Fruit fly (Drosophila melanogaster) whole organism, wandering third instar larva: Measurements from ENCODE around the gene NK7.1.

Experiments used
- CG32264 ChIP-seq: fragments of 200-800 bp; sonication (Bioruptor generic); optimal IDR thresholded peaks from 2 replicates; lab custom pipeline; 2016; ENCODE audit warnings: missing biosample characterization, missing genetic modification characterization
- CG9705 ChIP-seq: fragments of 200-800 bp; sonication (Bioruptor generic); optimal IDR thresholded peaks from 2 replicates; lab custom pipeline; 2018; ENCODE audit warnings: missing biosample characterization, mild to moderate bottlenecking, missing genetic modification characterization
- Dfd ChIP-seq: fragments of >200 bp; optimal IDR thresholded peaks from 2 replicates; lab custom pipeline; 2017; ENCODE audit warnings: missing biosample characterization, missing genetic modification characterization
- Dif ChIP-seq: fragments of 200-275, 200-300 bp; sonication (Bioruptor generic); optimal IDR thresholded peaks from 2 replicates; lab custom pipeline; 2018; ENCODE audit warnings: missing biosample characterization, missing genetic modification characterization; ENCODE audit not compliant: partially characterized antibody
- Hr78 ChIP-seq: fragments of >200 bp; optimal IDR thresholded peaks from 2 replicates; lab custom pipeline; 2017; ENCODE audit warnings: missing biosample characterization, missing genetic modification characterization
- Sp1 ChIP-seq: fragments of 200-800 bp; sonication (Bioruptor generic); optimal IDR thresholded peaks from 3 replicates; lab custom pipeline; 2019; ENCODE audit warnings: missing biosample characterization, mild to moderate bottlenecking, missing genetic modification characterization, moderate library complexity
- Vsx2 ChIP-seq: fragments of 200-300, 225-300 bp; sonication (Bioruptor generic); optimal IDR thresholded peaks from 2 replicates; lab custom pipeline; 2018; ENCODE audit warnings: missing biosample characterization, missing genetic modification characterization; ENCODE audit not compliant: partially characterized antibody
- jim ChIP-seq: fragments of 175-275, 200-325 bp; sonication (Bioruptor generic); optimal IDR thresholded peaks from 2 replicates; lab custom pipeline; 2016; ENCODE audit warnings: missing biosample characterization, mild to moderate bottlenecking, missing genetic modification characterization
- pan ChIP-seq: fragments of >200 bp; optimal IDR thresholded peaks from 2 replicates; lab custom pipeline; 2017
- psq ChIP-seq: fragments of 200-800 bp; sonication (Bioruptor generic); optimal IDR thresholded peaks from 3 replicates; lab custom pipeline; 2017; ENCODE audit warnings: missing biosample characterization, mild to moderate bottlenecking, missing genetic modification characterization, moderate library complexity

DNA sequence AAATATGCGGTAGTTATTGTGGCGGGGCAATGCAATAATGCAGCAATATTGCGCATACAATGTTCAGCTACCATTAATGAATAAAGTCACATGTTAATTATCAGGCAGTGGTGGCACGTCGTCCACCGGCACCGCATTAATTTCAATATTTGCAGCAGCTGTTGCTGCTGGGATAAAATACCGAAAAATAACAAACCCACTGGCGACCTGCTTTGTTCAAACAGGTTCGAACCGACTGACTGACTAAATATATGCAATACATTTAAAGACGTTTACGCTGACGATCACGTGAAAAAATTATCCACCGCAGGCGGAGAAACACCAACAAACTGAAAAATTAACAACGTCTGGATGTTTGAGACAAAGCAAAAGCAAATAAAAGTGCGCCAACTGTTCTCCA, 75.3 kb downstream of the NK7.1 start:
- TF ChIP-seq jim (GFP tag; lab: Kevin White, UChicago) (no peak), Sp1 (GFP tag; lab: Kevin White, UChicago) (no peak), Dif (GFP tag; lab: Kevin White, UChicago) (no peak), CG32264 (GFP tag; lab: Kevin White, UChicago) (no peak), pan (no peak), psq (GFP tag; lab: Kevin White, UChicago) (no peak), Dfd (no peak), Vsx2 (no peak), Hr78 (GFP tag; lab: Kevin White, UChicago) (no peak), CG9705 (GFP tag; lab: Kevin White, UChicago) (no peak)
